Fruit fly (Drosophila melanogaster) whole organism, adult: ENCODE measurements around the gene CG13042.

Experiments
- CG11617 ChIP-seq: fragments of 200-800 bp; sonication (Bioruptor generic); optimal IDR thresholded peaks from 2 replicates; lab custom pipeline; 2017; ENCODE audit warnings: mild to moderate bottlenecking, missing biosample characterization, missing genetic modification reagents, missing genetic modification characterization
- CG12768 ChIP-seq: fragments of 200-800 bp; sonication (Bioruptor generic); optimal IDR thresholded peaks from 2 replicates; lab custom pipeline; 2017; ENCODE audit warnings: missing biosample characterization, missing genetic modification characterization, mild to moderate bottlenecking, moderate library complexity, missing genetic modification reagents
- CG14711 ChIP-seq: fragments of 200-800 bp; sonication (Bioruptor generic); optimal IDR thresholded peaks from 2 replicates; lab custom pipeline; 2018; ENCODE audit warnings: missing biosample characterization, mild to moderate bottlenecking, missing genetic modification characterization, moderate library complexity
- CG1620 ChIP-seq: fragments of 200-800 bp; sonication (Bioruptor generic); optimal IDR thresholded peaks from 2 replicates; lab custom pipeline; 2016; ENCODE audit warnings: missing biosample characterization, missing genetic modification characterization
- CG33017 ChIP-seq: fragments of 200-800 bp; sonication (Bioruptor generic); optimal IDR thresholded peaks from 2 replicates; lab custom pipeline; 2018; ENCODE audit warnings: missing biosample characterization, mild to moderate bottlenecking, missing genetic modification characterization, moderate library complexity
- CG5204 ChIP-seq: fragments of 200-800 bp; sonication (Bioruptor generic); optimal IDR thresholded peaks from 2 replicates; lab custom pipeline; 2016; ENCODE audit warnings: missing biosample characterization, missing genetic modification characterization
- CG7045 ChIP-seq: fragments of 200-800 bp; sonication (Bioruptor generic); optimal IDR thresholded peaks from 2 replicates; lab custom pipeline; 2017; ENCODE audit warnings: missing biosample characterization, mild to moderate bottlenecking, missing genetic modification characterization
- CG7101 ChIP-seq: fragments of 200-800 bp; sonication (Bioruptor generic); optimal IDR thresholded peaks from 2 replicates; lab custom pipeline; 2018; ENCODE audit warnings: missing biosample characterization, mild to moderate bottlenecking, missing genetic modification characterization, moderate library complexity
- Clk ChIP-seq: fragments of 200-800 bp; sonication (Bioruptor generic); optimal IDR thresholded peaks from 2 replicates; lab custom pipeline; 2017; ENCODE audit warnings: missing biosample characterization, missing genetic modification characterization
- Crg-1 ChIP-seq: fragments of 200-800 bp; sonication (Bioruptor generic); optimal IDR thresholded peaks from 2 replicates; lab custom pipeline; 2016; ENCODE audit warnings: missing biosample characterization, missing genetic modification characterization
- Hr96 ChIP-seq: fragments of 200-800 bp; sonication (Bioruptor generic); optimal IDR thresholded peaks from 2 replicates; lab custom pipeline; 2016; ENCODE audit warnings: missing biosample characterization, missing genetic modification characterization
- Mnt ChIP-seq: fragments of 200-800 bp; sonication (Bioruptor generic); optimal IDR thresholded peaks from 2 replicates; lab custom pipeline; 2016; ENCODE audit warnings: missing biosample characterization, mild to moderate bottlenecking, missing genetic modification characterization
- bab1 ChIP-seq: fragments of 200-800 bp; sonication (Bioruptor generic); optimal IDR thresholded peaks from 3 replicates; lab custom pipeline; 2019; ENCODE audit warnings: missing biosample characterization, mild to moderate bottlenecking, missing genetic modification characterization, moderate library complexity
- cic ChIP-seq: fragments of 200-800 bp; sonication (Bioruptor generic); optimal IDR thresholded peaks from 2 replicates; lab custom pipeline; 2017; ENCODE audit warnings: missing biosample characterization, mild to moderate bottlenecking, missing genetic modification characterization, moderate library complexity
- cnc ChIP-seq, 2 experiments: fragments of >200 bp; optimal IDR thresholded peaks; 2 replicates each; lab custom pipeline; 2017
- kay ChIP-seq: fragments of 200-800 bp; sonication (Bioruptor generic); peaks from one replicate; lab custom pipeline; 2016; ENCODE audit warnings: missing biosample characterization, missing genetic modification characterization, borderline replicate concordance
- ovo ChIP-seq: fragments of 200-800 bp; sonication (Bioruptor generic); optimal IDR thresholded peaks from 2 replicates; lab custom pipeline; 2016; ENCODE audit warnings: missing biosample characterization, missing genetic modification characterization
- pad ChIP-seq: fragments of 200-800 bp; sonication (Bioruptor generic); optimal IDR thresholded peaks from 3 replicates; lab custom pipeline; 2017; ENCODE audit warnings: missing biosample characterization, missing genetic modification characterization, mild to moderate bottlenecking, moderate library complexity, missing genetic modification reagents
- tj ChIP-seq: fragments of 200-800 bp; sonication (Bioruptor generic); optimal IDR thresholded peaks from 3 replicates; lab custom pipeline; 2017; ENCODE audit warnings: missing biosample characterization, mild to moderate bottlenecking, missing genetic modification characterization, moderate library complexity
- toe ChIP-seq: fragments of 200-800 bp; sonication (Bioruptor generic); optimal IDR thresholded peaks from 2 replicates; lab custom pipeline; 2016; ENCODE audit warnings: missing biosample characterization, missing genetic modification characterization

The CG13042 gene

dm6 chr3L:16270802-16271332 is 37.4 kb downstream of the CG13042 start, which contains the start of the genes CG34248 and CG13067:
CG34248 (minus strand) TSS chr3L:16270902.
CG13067 (plus strand) TSS chr3L:16271282.
- TF ChIP-seq Mnt (GFP tag; lab: Kevin White, UChicago), result no peak
- no peak for TF ChIP-seq CG5204
- no peak for TF ChIP-seq Crg-1 (GFP tag; lab: Kevin White, UChicago)
- TF ChIP-seq pad, result no peak
- no peak for TF ChIP-seq ovo
- no peak for TF ChIP-seq toe (GFP tag; lab: Kevin White, UChicago)
- no peak for TF ChIP-seq CG7045 (GFP tag; lab: Kevin White, UChicago)
- no peak for TF ChIP-seq Clk (GFP tag; lab: Kevin White, UChicago)
- no peak for TF ChIP-seq CG33017 (tag; lab: Kevin White, UChicago)
- no peak for TF ChIP-seq CG7101 (tag; lab: Kevin White, UChicago)
- no peak for TF ChIP-seq bab1 (GFP tag; lab: Kevin White, UChicago)
- TF ChIP-seq CG12768 (GFP tag; lab: Kevin White, UChicago), result no peak
- TF ChIP-seq cnc (optimal IDR thresholded peaks at IDR 0.05; lab: Kevin White, UChicago), result no peak
- TF ChIP-seq CG1620, result no peak
- no peak for TF ChIP-seq Hr96 (GFP tag; lab: Kevin White, UChicago)
- TF ChIP-seq cic, result no peak
- TF ChIP-seq kay (GFP tag; lab: Kevin White, UChicago), result no peak
- TF ChIP-seq CG11617 (GFP tag; lab: Kevin White, UChicago), result no peak
- no peak for TF ChIP-seq CG14711 (tag; lab: Kevin White, UChicago)

dm6 chr3L:16269092-16269491 is 39.2 kb downstream of the CG13042 start, which contains the start of gene CG13068:
CG13068 (plus strand) TSS chr3L:16269392.
- TF ChIP-seq kay (GFP tag; lab: Kevin White, UChicago) (no peak), tj (GFP tag; lab: Kevin White, UChicago) (no peak), CG33017 (tag; lab: Kevin White, UChicago) (no peak), CG7045 (GFP tag; lab: Kevin White, UChicago) (no peak), CG14711 (tag; lab: Kevin White, UChicago) (no peak), CG5204 (no peak)

- TF ChIP-seq cic (no peak), Mnt (GFP tag; lab: Kevin White, UChicago) (no peak), tj (GFP tag; lab: Kevin White, UChicago) (no peak), CG5204 (no peak), CG14711 (tag; lab: Kevin White, UChicago) (no peak), bab1 (GFP tag; lab: Kevin White, UChicago) (no peak), Clk (GFP tag; lab: Kevin White, UChicago) (no peak), CG1620 (no peak)
Measured at dm6 chr3L:16268106-16268733, 40.1 kb downstream of the CG13042 start, which contains the start of gene CG4950. CG4950 (minus strand) TSS chr3L:16268156.

dm6 chr3L:16265000-16265399 is 43.3 kb downstream of the CG13042 start, which contains the start of the genes CG13051 and CG13069:
CG13051 (minus strand) TSS chr3L:16265100.
CG13069 (plus strand) TSS chr3L:16265385.
- TF ChIP-seq bab1 (GFP tag; lab: Kevin White, UChicago), result no peak
- no peak for TF ChIP-seq CG11617 (GFP tag; lab: Kevin White, UChicago)
- TF ChIP-seq CG7101 (tag; lab: Kevin White, UChicago), result no peak
- no peak for TF ChIP-seq cic
- TF ChIP-seq CG12768 (GFP tag; lab: Kevin White, UChicago), result no peak
- TF ChIP-seq Crg-1 (GFP tag; lab: Kevin White, UChicago), result no peak
- no peak for TF ChIP-seq Hr96 (GFP tag; lab: Kevin White, UChicago)
- TF ChIP-seq pad, result no peak
- TF ChIP-seq cnc (optimal IDR thresholded peaks at IDR 0.05; lab: Kevin White, UChicago), result no peak
- TF ChIP-seq CG33017 (tag; lab: Kevin White, UChicago), result no peak
- TF ChIP-seq Clk (GFP tag; lab: Kevin White, UChicago), result no peak
- TF ChIP-seq kay (GFP tag; lab: Kevin White, UChicago), result no peak
- TF ChIP-seq Mnt (GFP tag; lab: Kevin White, UChicago), result no peak
- TF ChIP-seq ovo, result no peak
- TF ChIP-seq tj (GFP tag; lab: Kevin White, UChicago), result no peak
- TF ChIP-seq CG5204, result no peak
- no peak for TF ChIP-seq toe (GFP tag; lab: Kevin White, UChicago)
- no peak for TF ChIP-seq CG14711 (tag; lab: Kevin White, UChicago)
- TF ChIP-seq CG1620, result no peak

DNA sequence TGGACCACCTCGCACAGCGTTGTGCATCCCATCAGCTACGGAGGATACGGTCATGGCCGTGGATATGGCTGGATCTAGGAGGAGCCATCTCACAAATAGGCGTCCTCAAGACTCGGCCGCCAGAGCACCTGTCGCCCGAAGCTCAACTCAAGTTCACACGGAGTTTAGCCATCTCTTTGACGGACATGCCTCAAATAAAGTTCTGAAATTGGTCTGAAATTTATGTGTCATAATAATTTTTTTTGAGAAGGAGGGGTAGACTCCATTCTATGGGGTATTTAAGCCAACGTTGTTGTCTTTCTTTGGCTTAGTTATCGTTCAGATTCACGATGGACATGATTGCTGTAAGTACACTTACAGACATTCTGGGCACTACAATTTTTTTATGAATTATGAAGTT is 45.2 kb downstream of the CG13042 start, which contains the start of gene CG13070:
TSS of gene CG13070 (plus strand) at position 301 of the 400 bp plus-strand sequence.
- no peak for TF ChIP-seq toe (GFP tag; lab: Kevin White, UChicago)
- no peak for TF ChIP-seq CG14711 (tag; lab: Kevin White, UChicago)
- no peak for TF ChIP-seq cnc (optimal IDR thresholded peaks at IDR 0.05; lab: Kevin White, UChicago)
- TF ChIP-seq Mnt (GFP tag; lab: Kevin White, UChicago), result no peak
- no peak for TF ChIP-seq Hr96 (GFP tag; lab: Kevin White, UChicago)
- no peak for TF ChIP-seq ovo
- TF ChIP-seq bab1 (GFP tag; lab: Kevin White, UChicago), result no peak
- TF ChIP-seq CG7045 (GFP tag; lab: Kevin White, UChicago), result no peak
- TF ChIP-seq CG7101 (tag; lab: Kevin White, UChicago), result no peak
- TF ChIP-seq pad, result no peak
- no peak for TF ChIP-seq tj (GFP tag; lab: Kevin White, UChicago)
- TF ChIP-seq CG12768 (GFP tag; lab: Kevin White, UChicago), result no peak
- TF ChIP-seq kay (GFP tag; lab: Kevin White, UChicago), result no peak
- TF ChIP-seq CG33017 (tag; lab: Kevin White, UChicago), result no peak
- TF ChIP-seq CG11617 (GFP tag; lab: Kevin White, UChicago), result no peak
- no peak for TF ChIP-seq Crg-1 (GFP tag; lab: Kevin White, UChicago)
- TF ChIP-seq CG1620, result no peak
- TF ChIP-seq Clk (GFP tag; lab: Kevin White, UChicago), result no peak
- no peak for TF ChIP-seq CG5204
- TF ChIP-seq cic, result no peak
